Fruit fly (Drosophila melanogaster) whole organism, embryonic: ENCODE measurements around the gene Drgx.

Source experiments
- CG10147 ChIP-seq: fragments of 200-800 bp; sonication (Bioruptor generic); optimal IDR thresholded peaks from 2 replicates; lab custom pipeline; 2019; ENCODE audit warnings: missing biosample characterization, mild to moderate bottlenecking, missing genetic modification characterization, moderate library complexity
- CG10267 ChIP-seq: fragments of 200-800 bp; sonication (Bioruptor generic); optimal IDR thresholded peaks from 2 replicates; lab custom pipeline; 2018; ENCODE audit warnings: missing biosample characterization, mild to moderate bottlenecking, missing genetic modification characterization, moderate library complexity
- CG12071 ChIP-seq: fragments of 200-800 bp; sonication (Bioruptor generic); optimal IDR thresholded peaks from 3 replicates; lab custom pipeline; 2018; ENCODE audit warnings: missing biosample characterization, mild to moderate bottlenecking, missing genetic modification characterization
- CG12744 ChIP-seq: fragments of 200-800 bp; sonication (Bioruptor generic); optimal IDR thresholded peaks from 2 replicates; lab custom pipeline; 2016; ENCODE audit warnings: missing biosample characterization, missing genetic modification characterization
- CG13287 ChIP-seq: fragments of 200-800 bp; sonication (Bioruptor generic); IDR thresholded peaks from 2 replicates; pipeline ENCODE4 v1.3.6; 2022; ENCODE audit warnings: missing biosample characterization, missing genetic modification characterization; ENCODE audit not compliant: partially characterized antibody
- CG14860 ChIP-seq: fragments of 200-800 bp; sonication (Bioruptor generic); IDR thresholded peaks from 3 replicates; pipeline ENCODE4 v1.3.6; 2022; ENCODE audit warnings: missing biosample characterization, missing genetic modification characterization; ENCODE audit not compliant: partially characterized antibody
- CG15514 ChIP-seq: fragments of 200-800 bp; sonication (Bioruptor generic); optimal IDR thresholded peaks from 3 replicates; lab custom pipeline; 2017; ENCODE audit warnings: missing biosample characterization, missing genetic modification characterization, mild to moderate bottlenecking, moderate library complexity, missing genetic modification reagents
- CG15696 ChIP-seq: fragments of 200-800 bp; sonication (Bioruptor generic); optimal IDR thresholded peaks from 2 replicates; lab custom pipeline; 2019; ENCODE audit warnings: missing biosample characterization, mild to moderate bottlenecking, missing genetic modification characterization, moderate library complexity
- CG16813 ChIP-seq: fragments of 200-800 bp; sonication (Bioruptor generic); IDR thresholded peaks from 3 replicates; pipeline ENCODE4 v1.3.6; 2022; ENCODE audit warnings: missing biosample characterization, missing genetic modification characterization; ENCODE audit not compliant: partially characterized antibody
- CG18764 ChIP-seq: fragments of 200-800 bp; sonication (Bioruptor generic); optimal IDR thresholded peaks from 3 replicates; lab custom pipeline; 2016; ENCODE audit warnings: missing biosample characterization, missing genetic modification characterization
- CG2129 ChIP-seq: fragments of 200-800 bp; sonication (Bioruptor generic); IDR thresholded peaks from 2 replicates; pipeline ENCODE4 v1.3.6; 2022; ENCODE audit warnings: missing biosample characterization, missing genetic modification characterization; ENCODE audit not compliant: partially characterized antibody
- CG3065 ChIP-seq: fragments of 200-800 bp; sonication (Bioruptor generic); optimal IDR thresholded peaks from 2 replicates; lab custom pipeline; 2016; ENCODE audit warnings: missing biosample characterization, missing genetic modification characterization
- CG31441 ChIP-seq: fragments of 200-800 bp; sonication (Bioruptor generic); IDR thresholded peaks from 2 replicates; pipeline ENCODE4 v1.3.6; 2022; ENCODE audit warnings: missing biosample characterization, missing genetic modification characterization
- CG32772 ChIP-seq: fragments of 200-800 bp; sonication (Bioruptor generic); IDR thresholded peaks from 2 replicates; pipeline ENCODE4 v1.3.6; 2022; ENCODE audit warnings: missing biosample characterization, missing genetic modification characterization
- CG4360 ChIP-seq: fragments of 200-800 bp; sonication (Bioruptor generic); IDR thresholded peaks from 2 replicates; pipeline ENCODE4 v1.3.6; 2022; ENCODE audit warnings: missing biosample characterization, missing genetic modification characterization
- CG6854 ChIP-seq: fragments of 200-800 bp; sonication (Bioruptor generic); optimal IDR thresholded peaks from 3 replicates; lab custom pipeline; 2017; ENCODE audit warnings: missing biosample characterization, mild to moderate bottlenecking, missing genetic modification characterization
- CG7556 ChIP-seq: fragments of 200-800 bp; sonication (Bioruptor generic); optimal IDR thresholded peaks from 2 replicates; lab custom pipeline; 2017; ENCODE audit warnings: missing biosample characterization, mild to moderate bottlenecking, missing genetic modification characterization
- CG8765 ChIP-seq: fragments of 200-800 bp; sonication (Bioruptor generic); IDR thresholded peaks from 2 replicates; pipeline ENCODE4 v1.3.6; 2022; ENCODE audit warnings: missing biosample characterization, missing genetic modification characterization
- CG9817 ChIP-seq: fragments of 200-800 bp; sonication (Bioruptor generic); optimal IDR thresholded peaks from 2 replicates; lab custom pipeline; 2018; ENCODE audit warnings: missing biosample characterization, mild to moderate bottlenecking, missing genetic modification characterization, moderate library complexity
- Gsc ChIP-seq: fragments of 200-800 bp; sonication (Bioruptor generic); IDR thresholded peaks from 2 replicates; pipeline ENCODE4 v1.3.6; 2022; ENCODE audit warnings: missing biosample characterization, missing genetic modification characterization
- HHEX ChIP-seq: fragments of 200-800 bp; sonication (Bioruptor generic); optimal IDR thresholded peaks from 3 replicates; lab custom pipeline; 2017; ENCODE audit warnings: missing biosample characterization, mild to moderate bottlenecking, missing genetic modification characterization, missing genetic modification reagents
- HLH54F ChIP-seq: fragments of 200-800 bp; sonication (Bioruptor generic); optimal IDR thresholded peaks from 3 replicates; lab custom pipeline; 2016; ENCODE audit warnings: missing biosample characterization, missing genetic modification characterization
- Mrtf ChIP-seq: fragments of 200-800 bp; sonication (Bioruptor generic); IDR thresholded peaks from 3 replicates; pipeline ENCODE4 v1.3.6; 2022; ENCODE audit warnings: missing biosample characterization, missing genetic modification characterization
- NfI ChIP-seq: fragments of 200-800 bp; sonication (Bioruptor generic); optimal IDR thresholded peaks from 3 replicates; lab custom pipeline; 2018; ENCODE audit warnings: missing biosample characterization, mild to moderate bottlenecking, missing genetic modification characterization, moderate library complexity
- Oli ChIP-seq: fragments of 200-800 bp; sonication (Bioruptor generic); optimal IDR thresholded peaks from 2 replicates; lab custom pipeline; 2018; ENCODE audit warnings: missing biosample characterization, mild to moderate bottlenecking, missing genetic modification characterization, moderate library complexity
- Optix ChIP-seq: fragments of 200-800 bp; sonication (Bioruptor generic); IDR thresholded peaks from 3 replicates; pipeline ENCODE4 v1.3.6; 2022; ENCODE audit warnings: missing biosample characterization, missing genetic modification characterization
- Side ChIP-seq: fragments of 200-800 bp; sonication (Bioruptor generic); optimal IDR thresholded peaks from 2 replicates; lab custom pipeline; 2016; ENCODE audit warnings: missing biosample characterization, missing genetic modification characterization
- az2 ChIP-seq: fragments of 200-800 bp; sonication (Bioruptor generic); optimal IDR thresholded peaks from 3 replicates; lab custom pipeline; 2016; ENCODE audit warnings: missing biosample characterization, missing genetic modification characterization
- cwo ChIP-seq: fragments of 200-800 bp; sonication (Bioruptor generic); optimal IDR thresholded peaks from 3 replicates; lab custom pipeline; 2017; ENCODE audit warnings: missing biosample characterization, missing genetic modification characterization, mild to moderate bottlenecking, moderate library complexity, missing genetic modification reagents
- disco-r ChIP-seq: fragments of 200-800 bp; sonication (Bioruptor generic); optimal IDR thresholded peaks from 2 replicates; lab custom pipeline; 2016; ENCODE audit warnings: missing biosample characterization, missing genetic modification characterization
- fd3F ChIP-seq: fragments of 200-800 bp; sonication (Bioruptor generic); optimal IDR thresholded peaks from 2 replicates; lab custom pipeline; 2018; ENCODE audit warnings: missing biosample characterization, mild to moderate bottlenecking, missing genetic modification characterization, moderate library complexity
- fd64A ChIP-seq: fragments of 200-800 bp; sonication (Bioruptor generic); optimal IDR thresholded peaks from 3 replicates; lab custom pipeline; 2018; ENCODE audit warnings: missing biosample characterization, mild to moderate bottlenecking, missing genetic modification characterization
- gcm2 ChIP-seq: fragments of 200-800 bp; sonication (Bioruptor generic); optimal IDR thresholded peaks from 2 replicates; lab custom pipeline; 2016; ENCODE audit warnings: missing biosample characterization, missing genetic modification characterization
- gem ChIP-seq: fragments of 200-800 bp; sonication (Bioruptor generic); optimal IDR thresholded peaks from 2 replicates; lab custom pipeline; 2019; ENCODE audit warnings: missing biosample characterization, mild to moderate bottlenecking, missing genetic modification characterization, moderate library complexity
- gro ChIP-seq: fragments of 200-800 bp; sonication (Bioruptor generic); optimal IDR thresholded peaks from 2 replicates; lab custom pipeline; 2016; ENCODE audit warnings: missing biosample characterization, missing genetic modification characterization
- gt ChIP-seq: fragments of 200-800 bp; sonication (Bioruptor generic); IDR thresholded peaks from 2 replicates; pipeline ENCODE4 v1.3.6; 2022; ENCODE audit warnings: missing biosample characterization, missing genetic modification characterization
- ind ChIP-seq: fragments of 200-800 bp; sonication (Bioruptor generic); optimal IDR thresholded peaks from 3 replicates; lab custom pipeline; 2016; ENCODE audit warnings: missing biosample characterization, missing genetic modification characterization
- ken ChIP-seq: fragments of 200-800 bp; sonication (Bioruptor generic); IDR thresholded peaks from 3 replicates; pipeline ENCODE4 v1.3.6; 2022; ENCODE audit warnings: missing biosample characterization, missing genetic modification characterization
- mld ChIP-seq: fragments of 200-800 bp; sonication (Bioruptor generic); IDR thresholded peaks from 3 replicates; pipeline ENCODE4 v1.3.6; 2022; ENCODE audit warnings: missing biosample characterization, missing genetic modification characterization; ENCODE audit not compliant: partially characterized antibody
- oc ChIP-seq: fragments of 200-800 bp; sonication (Bioruptor generic); optimal IDR thresholded peaks from 2 replicates; lab custom pipeline; 2018; ENCODE audit warnings: missing biosample characterization, mild to moderate bottlenecking, missing genetic modification characterization, moderate library complexity
- peb ChIP-seq: fragments of 200-800 bp; sonication (Bioruptor generic); IDR thresholded peaks from 2 replicates; pipeline ENCODE4 v1.3.6; 2022; ENCODE audit warnings: missing biosample characterization, missing genetic modification characterization
- pnt ChIP-seq: fragments of 200-800 bp; sonication (Bioruptor generic); optimal IDR thresholded peaks from 3 replicates; lab custom pipeline; 2016; ENCODE audit warnings: missing biosample characterization, missing genetic modification characterization
- slbo ChIP-seq: fragments of 200-800 bp; sonication (Bioruptor generic); IDR thresholded peaks from 2 replicates; pipeline ENCODE4 v1.3.6; 2022; ENCODE audit warnings: missing biosample characterization, missing genetic modification characterization
- slp2 ChIP-seq: fragments of 200-800 bp; sonication (Bioruptor generic); optimal IDR thresholded peaks from 2 replicates; lab custom pipeline; 2016; ENCODE audit warnings: missing biosample characterization, missing genetic modification characterization
- sna ChIP-seq: fragments of 200-800 bp; sonication (Bioruptor generic); IDR thresholded peaks from 2 replicates; pipeline ENCODE4 v1.3.6; 2022; ENCODE audit warnings: missing biosample characterization, missing genetic modification characterization; ENCODE audit not compliant: partially characterized antibody
- stwl ChIP-seq: fragments of 200-800 bp; sonication (Bioruptor generic); optimal IDR thresholded peaks from 3 replicates; lab custom pipeline; 2018; ENCODE audit warnings: missing biosample characterization, mild to moderate bottlenecking, missing genetic modification characterization, moderate library complexity
- usp ChIP-seq: fragments of >200 bp; optimal IDR thresholded peaks from 2 replicates; lab custom pipeline; 2017; ENCODE audit warnings: missing biosample characterization, missing genetic modification characterization
- wek ChIP-seq: fragments of 200-800 bp; sonication (Bioruptor generic); optimal IDR thresholded peaks from 3 replicates; lab custom pipeline; 2018; ENCODE audit warnings: missing biosample characterization, mild to moderate bottlenecking, missing genetic modification characterization, moderate library complexity

Gene Drgx

dm6 chr2L:3632047-3632880 is 30.3 kb upstream of the Drgx start (continued):
- peak; percentile 92 for TF ChIP-seq CG6854 (GFP tag; lab: Kevin White, UChicago)
- TF ChIP-seq fd3F, result peak; percentile 87
- TF ChIP-seq Mrtf (GFP tag; lab: Robert Waterston, UW), result peak; percentile 94
- TF ChIP-seq CG3065 (GFP tag; lab: Kevin White, UChicago), result peak; percentile 86
- TF ChIP-seq CG18764 (GFP tag; lab: Kevin White, UChicago), result peak; percentile 98
- peak; percentile 94 for TF ChIP-seq peb (GFP tag; lab: Robert Waterston, UW)
- peak; percentile 87 for TF ChIP-seq CG4360 (GFP tag; lab: Robert Waterston, UW)
- peak; percentile 99 for TF ChIP-seq CG15696 (tag; lab: Kevin White, UChicago)
- no peak for TF ChIP-seq CG2129
- no peak for TF ChIP-seq sna
- TF ChIP-seq gro (GFP tag; lab: Kevin White, UChicago), result peak; percentile 95
- peak; percentile 91 for TF ChIP-seq disco-r
- TF ChIP-seq Side (GFP tag; lab: Kevin White, UChicago), result peak; percentile 98
- peak; percentile 96 for TF ChIP-seq slbo (GFP tag; lab: Robert Waterston, UW)
- TF ChIP-seq oc (tag; lab: Kevin White, UChicago), result peak; percentile 89
- peak; percentile 84 for TF ChIP-seq CG10147 (GFP tag; lab: Kevin White, UChicago)
- peak; percentile 97 for TF ChIP-seq pnt (GFP tag; lab: Kevin White, UChicago)
- TF ChIP-seq CG14860 (GFP tag; lab: Robert Waterston, UW), result no peak
- TF ChIP-seq CG16813 (GFP tag; lab: Robert Waterston, UW), result 0 out of 3 replicates have a peak, but pooled peaks have one; percentile 7
- TF ChIP-seq NfI (GFP tag; lab: Kevin White, UChicago), result peak; percentile 88
- TF ChIP-seq slp2 (GFP tag; lab: Kevin White, UChicago), result peak; percentile 90
- peak; percentile 95 for TF ChIP-seq Oli
- peak; percentile 98 for TF ChIP-seq CG12071
- TF ChIP-seq usp (GFP tag; lab: Kevin White, UChicago), result no peak
- TF ChIP-seq ind (GFP tag; lab: Kevin White, UChicago), result peak; percentile 99
- TF ChIP-seq wek (GFP tag; lab: Kevin White, UChicago), result peak; percentile 77
- TF ChIP-seq Gsc, result peak; percentile 91
- TF ChIP-seq CG8765 (GFP tag; lab: Robert Waterston, UW), result peak; percentile 96
- TF ChIP-seq ken (GFP tag; lab: Robert Waterston, UW), result peak; percentile 92
- peak; percentile 88 for TF ChIP-seq stwl
- TF ChIP-seq gcm2 (GFP tag; lab: Kevin White, UChicago), result peak; percentile 92
- no peak for TF ChIP-seq mld (GFP tag; lab: Robert Waterston, UW)
- peak; percentile 98 for TF ChIP-seq cwo
- TF ChIP-seq CG10267 (tag; lab: Kevin White, UChicago), result peak; percentile 96
- 0 out of 2 replicates have a peak, but pooled peaks have one; percentile 11 for TF ChIP-seq CG13287 (GFP tag; lab: Robert Waterston, UW)
- TF ChIP-seq CG7556 (GFP tag; lab: Kevin White, UChicago), result peak; percentile 96
- TF ChIP-seq Optix (GFP tag; lab: Robert Waterston, UW), result peak; percentile 93
- TF ChIP-seq CG12744, result peak; percentile 92
- peak; percentile 92 for TF ChIP-seq az2 (GFP tag; lab: Kevin White, UChicago)
- TF ChIP-seq fd64A, result peak; percentile 95
- peak; percentile 99 for TF ChIP-seq HHEX (GFP tag; lab: Kevin White, UChicago)
- peak; percentile 92 for TF ChIP-seq gt (GFP tag; lab: Robert Waterston, UW)
- TF ChIP-seq CG32772, result peak; percentile 98
- TF ChIP-seq CG31441 (GFP tag; lab: Robert Waterston, UW), result peak; percentile 99
- TF ChIP-seq CG15514 (GFP tag; lab: Kevin White, UChicago), result peak; percentile 93
- TF ChIP-seq gem (tag; lab: Kevin White, UChicago), result peak; percentile 97
- peak; percentile 92 for TF ChIP-seq HLH54F (GFP tag; lab: Kevin White, UChicago)
- TF ChIP-seq CG9817 (tag; lab: Kevin White, UChicago), result peak; percentile 89
